Fruit fly (Drosophila melanogaster): ENCODE measurements around the gene sqz.
A peak's percentile ranks its signal among the peaks of the same experiment; 100 is the strongest.

Gene sqz

DNA sequence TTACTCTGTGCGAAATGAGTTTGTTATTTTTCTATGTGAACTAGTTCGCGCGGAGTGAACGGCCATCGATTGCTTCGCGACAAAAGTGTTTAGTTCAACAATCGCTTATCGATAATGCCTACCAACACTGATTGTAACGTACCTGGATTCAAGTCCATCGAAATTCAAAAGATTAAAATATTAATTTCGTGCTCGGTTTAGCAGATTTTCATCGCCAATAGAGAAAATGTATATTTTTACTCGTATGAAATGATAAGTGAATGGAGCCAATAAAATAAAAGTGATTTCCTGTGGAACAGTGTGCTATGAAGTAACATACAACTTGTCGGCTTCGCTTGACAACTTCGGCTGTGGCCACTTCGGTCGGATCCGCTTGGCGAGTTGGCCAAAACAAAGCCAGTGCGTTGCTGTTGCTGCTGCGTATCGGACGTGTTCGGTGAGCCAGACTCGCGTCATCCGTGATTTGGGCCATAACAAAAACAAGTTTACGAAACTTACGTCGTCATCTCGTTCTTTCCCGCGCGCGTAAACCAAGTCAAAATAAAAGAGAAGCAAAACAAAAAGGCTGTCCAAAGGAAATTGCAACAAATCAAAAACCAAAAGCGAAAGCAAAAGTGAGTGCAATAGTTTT lies 16.4 kb downstream of the sqz start, which contains the start of the genes CG5555 and myd (continued):
- TF ChIP-seq bsh (GFP tag; optimal IDR thresholded peaks at IDR 0.05): no peak
- TF ChIP-seq bigmax (GFP tag; optimal IDR thresholded peaks at IDR 0.05): no peak
- TF ChIP-seq odd (GFP tag; optimal IDR thresholded peaks at IDR 0.05): no peak
- no peak for TF ChIP-seq ftz-f1 (GFP tag; optimal IDR thresholded peaks at IDR 0.05)
- TF ChIP-seq Abd-B (GFP tag; optimal IDR thresholded peaks at IDR 0.05): no peak
- no peak for TF ChIP-seq CG12236 (GFP tag; optimal IDR thresholded peaks at IDR 0.05)
- peak; percentile 15; the same call in 1 of the 2 replicates for TF ChIP-seq CG31441 (GFP tag; IDR thresholded peaks at IDR 0.05)
- TF ChIP-seq CG7987 (GFP tag; optimal IDR thresholded peaks at IDR 0.05): no peak
- TF ChIP-seq Hr78 (GFP tag; optimal IDR thresholded peaks at IDR 0.05): no peak
- TF ChIP-seq Spps (tag; optimal IDR thresholded peaks at IDR 0.05): no peak
- TF ChIP-seq MBD-R2 (GFP tag; IDR thresholded peaks at IDR 0.05): peak; percentile 52
- peak; percentile 65 for TF ChIP-seq Jarid2 (GFP tag; optimal IDR thresholded peaks at IDR 0.05)
- peak; percentile 72 for TF ChIP-seq CG12659 (GFP tag; optimal IDR thresholded peaks at IDR 0.05)
- 0 out of 2 replicates have a peak, but pooled peaks have one; percentile 48 for TF ChIP-seq NFAT (GFP tag; IDR thresholded peaks at IDR 0.05)
- TF ChIP-seq CG13624 (GFP tag; optimal IDR thresholded peaks at IDR 0.05): peak; percentile 67
- peak; percentile 21 for TF ChIP-seq CG11398 (GFP tag; optimal IDR thresholded peaks at IDR 0.05)
- no peak for TF ChIP-seq CG30020 (tag; optimal IDR thresholded peaks at IDR 0.05)
- no peak for TF ChIP-seq CG10321 (GFP tag; IDR thresholded peaks at IDR 0.05)
- peak; percentile 96 for TF ChIP-seq CG5180 (GFP tag; optimal IDR thresholded peaks at IDR 0.05)
- TF ChIP-seq CG1529 (GFP tag; optimal IDR thresholded peaks at IDR 0.05): peak; percentile 14
- TF ChIP-seq CG12299 (tag; optimal IDR thresholded peaks at IDR 0.05): no peak
- peak; percentile 50 for TF ChIP-seq NfI (GFP tag; optimal IDR thresholded peaks at IDR 0.05)
- TF ChIP-seq CG6813 (GFP tag; optimal IDR thresholded peaks at IDR 0.05): no peak
- no peak for TF ChIP-seq CG15601 (tag; optimal IDR thresholded peaks at IDR 0.05)
- no peak for TF ChIP-seq CG14965 (GFP tag; optimal IDR thresholded peaks at IDR 0.05; ENCODE audit: borderline replicate concordance)
- no peak for TF ChIP-seq h (optimal IDR thresholded peaks at IDR 0.05)
- peak; percentile 59 for TF ChIP-seq CG7839 (tag; optimal IDR thresholded peaks at IDR 0.05)
- TF ChIP-seq tna (GFP tag; IDR thresholded peaks at IDR 0.05; ENCODE audit: partially characterized antibody): peak; percentile 85
- TF ChIP-seq mld (GFP tag; IDR thresholded peaks at IDR 0.05; ENCODE audit: partially characterized antibody): peak; percentile 52; the same call in 1 of the 3 replicates
- TF ChIP-seq CG11723 (GFP tag; optimal IDR thresholded peaks at IDR 0.05): peak; percentile 15
- no peak for TF ChIP-seq wdn (GFP tag; IDR thresholded peaks at IDR 0.05)
- TF ChIP-seq fd3F (GFP tag; optimal IDR thresholded peaks at IDR 0.05): no peak
- TF ChIP-seq CG14441 (GFP tag; IDR thresholded peaks at IDR 0.05): no peak
- no peak for TF ChIP-seq prd (optimal IDR thresholded peaks at IDR 0.05)
- 0 out of 3 replicates have a peak, but pooled peaks have one; percentile 42 for TF ChIP-seq prd (GFP tag; IDR thresholded peaks at IDR 0.05)
- TF ChIP-seq Dref (GFP tag; IDR thresholded peaks at IDR 0.05): peak; percentile 90
- TF ChIP-seq Side (GFP tag; optimal IDR thresholded peaks at IDR 0.05): no peak
- TF ChIP-seq CG8359 (GFP tag; optimal IDR thresholded peaks at IDR 0.05; ENCODE audit: borderline replicate concordance): no peak
- peak; percentile 53 for TF ChIP-seq MESR4 (GFP tag; optimal IDR thresholded peaks at IDR 0.05)
- TF ChIP-seq corto (GFP tag; optimal IDR thresholded peaks at IDR 0.05): peak; percentile 32
- no peak for TF ChIP-seq NC2α (GFP tag; optimal IDR thresholded peaks at IDR 0.05)
- TF ChIP-seq jumu (GFP tag; optimal IDR thresholded peaks at IDR 0.05): no peak
- no peak for TF ChIP-seq bcd (GFP tag; optimal IDR thresholded peaks at IDR 0.05)
- peak; percentile 64; the same call in 2 of the 3 replicates for TF ChIP-seq CG2889 (GFP tag; IDR thresholded peaks at IDR 0.05)
- TF ChIP-seq B-H1 (GFP tag; IDR thresholded peaks at IDR 0.05): no peak; the same call in 2 of the 3 replicates
- TF ChIP-seq CG14667 (GFP tag; IDR thresholded peaks at IDR 0.05): no peak
- TF ChIP-seq Ravus (GFP tag; IDR thresholded peaks at IDR 0.05): no peak
- TF ChIP-seq danr (GFP tag; IDR thresholded peaks at IDR 0.05): no peak
- no peak for TF ChIP-seq CG15696 (tag; optimal IDR thresholded peaks at IDR 0.05)

Data from whole organism, embryonic.